Fruit fly (Drosophila melanogaster) whole organism: ENCODE measurements around the gene Faa.

Experiments
- CG8478 ChIP-seq: fragments of >200 bp; optimal IDR thresholded peaks from 2 replicates; lab custom pipeline; 2018; ENCODE audit warnings: inconsistent platforms
- Dll ChIP-seq: fragments of >200 bp; optimal IDR thresholded peaks from 2 replicates; lab custom pipeline; 2017
- EcR ChIP-seq, 2 experiments: fragments of >200 bp; optimal IDR thresholded peaks; 2 replicates each; lab custom pipeline; 2017; ENCODE audit warnings: missing biosample characterization in 2 of 2, missing genetic modification characterization in 2 of 2, missing genetic modification reagents in 2 of 2
- pan ChIP-seq: fragments of >200 bp; optimal IDR thresholded peaks from 2 replicates; lab custom pipeline; 2017
- psq ChIP-seq: fragments of >200 bp; optimal IDR thresholded peaks from 2 replicates; lab custom pipeline; 2017
- usp ChIP-seq: fragments of >200 bp; optimal IDR thresholded peaks from 2 replicates; lab custom pipeline; 2017; ENCODE audit warnings: missing biosample characterization, missing genetic modification characterization, mixed read lengths

Gene Faa

dm6 chr3L:4087281-4087680 lies 13.5 kb upstream of the Faa start, which contains the start of gene CG14989:
CG14989 (plus strand) TSS chr3L:4087581.
- TF ChIP-seq psq (lab: Kevin White, UChicago) (no peak), pan (lab: Kevin White, UChicago) (no peak), usp (GFP tag; lab: Kevin White, UChicago) (no peak), Dll (no peak), EcR (GFP tag; optimal IDR thresholded peaks at IDR 0.05; lab: Kevin White, UChicago) (no peak), CG8478 (lab: Kevin White, UChicago) (no peak)

dm6 chr3L:4085867-4086266 lies 12.1 kb upstream of the Faa start:
- no peak for TF ChIP-seq pan (lab: Kevin White, UChicago)
- TF ChIP-seq EcR (GFP tag; optimal IDR thresholded peaks at IDR 0.05; lab: Kevin White, UChicago): no peak
- TF ChIP-seq psq (lab: Kevin White, UChicago): no peak

dm6 chr3L:4083442-4083841 lies 9.7 kb upstream of the Faa start:
- TF ChIP-seq pan (lab: Kevin White, UChicago): no peak

- TF ChIP-seq psq (lab: Kevin White, UChicago) (no peak), pan (lab: Kevin White, UChicago) (no peak), EcR (GFP tag; optimal IDR thresholded peaks at IDR 0.05; lab: Kevin White, UChicago) (no peak), CG8478 (lab: Kevin White, UChicago) (no peak), usp (GFP tag; lab: Kevin White, UChicago) (no peak), Dll (no peak)
Measured at dm6 chr3L:4081243-4081642, 7.5 kb upstream of the Faa start.

- no peak for TF ChIP-seq Dll
- TF ChIP-seq pan (lab: Kevin White, UChicago): no peak
- TF ChIP-seq usp (GFP tag; lab: Kevin White, UChicago): no peak
- TF ChIP-seq EcR (GFP tag; optimal IDR thresholded peaks at IDR 0.05; lab: Kevin White, UChicago): no peak
- TF ChIP-seq psq (lab: Kevin White, UChicago): no peak
- TF ChIP-seq CG8478 (lab: Kevin White, UChicago): no peak
Measured at dm6 chr3L:4080278-4080677, 6.5 kb upstream of the Faa start.

- TF ChIP-seq CG8478 (lab: Kevin White, UChicago) (no peak), usp (GFP tag; lab: Kevin White, UChicago) (no peak), psq (lab: Kevin White, UChicago) (no peak), pan (lab: Kevin White, UChicago) (no peak), Dll (no peak), EcR (GFP tag; optimal IDR thresholded peaks at IDR 0.05; lab: Kevin White, UChicago) (no peak)
Measured at dm6 chr3L:4076907-4077306, 3.2 kb upstream of the Faa start.

dm6 chr3L:4072717-4073116 lies 1.0 kb downstream of the Faa start:
- no peak for TF ChIP-seq usp (GFP tag; lab: Kevin White, UChicago)
- no peak for TF ChIP-seq Dll
- no peak for TF ChIP-seq psq (lab: Kevin White, UChicago)
- no peak for TF ChIP-seq pan (lab: Kevin White, UChicago)
- TF ChIP-seq EcR (GFP tag; optimal IDR thresholded peaks at IDR 0.05; lab: Kevin White, UChicago): no peak
- no peak for TF ChIP-seq CG8478 (lab: Kevin White, UChicago)

dm6 chr3L:4071561-4072049 lies 2.1 kb downstream of the Faa start, which contains the start of gene wit:
wit (minus strand) TSS chr3L:4071717.
- TF ChIP-seq usp (GFP tag; lab: Kevin White, UChicago) (no peak), psq (lab: Kevin White, UChicago) (peak; percentile 65), Dll (peak; percentile 91)

- TF ChIP-seq Dll: no peak
- TF ChIP-seq pan (lab: Kevin White, UChicago): no peak
- TF ChIP-seq EcR (GFP tag; optimal IDR thresholded peaks at IDR 0.05; lab: Kevin White, UChicago): no peak
- TF ChIP-seq psq (lab: Kevin White, UChicago): no peak
- no peak for TF ChIP-seq CG8478 (lab: Kevin White, UChicago)
- TF ChIP-seq usp (GFP tag; lab: Kevin White, UChicago): no peak
Measured at dm6 chr3L:4070996-4071379, 2.8 kb downstream of the Faa start.

dm6 chr3L:4070221-4070995 lies 3.3 kb downstream of the Faa start:
- TF ChIP-seq usp (GFP tag; lab: Kevin White, UChicago) (no peak), psq (lab: Kevin White, UChicago) (no peak), pan (lab: Kevin White, UChicago) (peak; percentile 96), Dll (peak; percentile 81)

- TF ChIP-seq pan (lab: Kevin White, UChicago) (no peak), EcR (GFP tag; optimal IDR thresholded peaks at IDR 0.05; lab: Kevin White, UChicago) (no peak), psq (lab: Kevin White, UChicago) (no peak), usp (GFP tag; lab: Kevin White, UChicago) (no peak), Dll (no peak), CG8478 (lab: Kevin White, UChicago) (no peak)
Measured at dm6 chr3L:4069069-4069468, 4.7 kb downstream of the Faa start, which contains the start of gene CG32259. CG32259 (plus strand) TSS chr3L:4069369.

- TF ChIP-seq Dll (no peak), CG8478 (lab: Kevin White, UChicago) (no peak), psq (lab: Kevin White, UChicago) (no peak), pan (lab: Kevin White, UChicago) (no peak), usp (GFP tag; lab: Kevin White, UChicago) (no peak), EcR (GFP tag; optimal IDR thresholded peaks at IDR 0.05; lab: Kevin White, UChicago) (no peak)
Measured at dm6 chr3L:4068368-4068767, 5.4 kb downstream of the Faa start.
